Fruit fly (Drosophila melanogaster): ENCODE data around the gene Tdh.

The Tdh gene

DNA sequence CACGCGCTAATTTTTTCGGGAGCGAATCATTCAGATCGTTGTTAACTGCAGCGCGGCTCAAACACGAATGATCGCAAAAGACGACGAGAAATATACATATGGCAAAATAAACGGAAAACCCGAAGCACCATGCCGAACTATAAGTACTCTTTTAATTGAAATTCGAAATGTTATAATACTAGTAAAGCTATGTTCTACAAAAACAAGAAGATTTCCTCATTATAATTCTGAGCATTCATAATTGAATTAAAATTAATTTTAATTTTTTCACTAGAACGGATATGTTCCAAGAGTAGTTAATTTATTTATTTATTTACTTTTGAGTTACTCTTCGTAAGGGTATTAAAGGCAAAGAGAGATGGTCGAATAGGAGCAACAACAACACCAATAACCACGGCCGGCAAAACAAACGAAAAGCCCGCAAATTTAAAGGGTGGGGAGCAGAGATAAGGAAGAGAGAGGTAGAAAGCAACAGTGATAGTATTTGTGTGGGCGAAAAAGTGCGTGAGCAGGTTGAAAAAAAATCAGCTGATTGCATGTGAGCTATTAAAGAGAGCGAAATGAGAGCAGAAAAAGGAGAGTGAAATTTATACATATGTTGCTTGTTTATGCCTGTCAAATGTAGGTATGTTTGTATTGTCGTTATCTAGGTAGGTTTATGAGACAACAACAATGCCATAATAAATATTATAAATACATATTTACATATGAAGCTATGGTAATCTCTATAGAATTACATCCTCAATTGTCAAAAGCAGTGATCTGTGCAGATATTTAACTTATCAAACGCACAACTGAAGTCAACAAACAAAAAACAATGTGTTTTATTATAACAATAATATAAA, 26.9 kb downstream of the Tdh start (continued):
- TF ChIP-seq da (GFP tag; optimal IDR thresholded peaks at IDR 0.05) (no peak), zfh1 (GFP tag; IDR thresholded peaks at IDR 0.05) (peak; percentile 68; the same call in 2 of the 3 replicates), en (GFP tag; optimal IDR thresholded peaks at IDR 0.05) (peak; percentile 24), Eip74EF (GFP tag; optimal IDR thresholded peaks at IDR 0.05) (peak in 1 of 2 experiments; percentile 76), dmrt99B (tag; optimal IDR thresholded peaks at IDR 0.05) (peak; percentile 85), CG16863 (GFP tag; optimal IDR thresholded peaks at IDR 0.05) (no peak), CoRest (tag; optimal IDR thresholded peaks at IDR 0.05) (peak; percentile 73), dysf (GFP tag; IDR thresholded peaks at IDR 0.05) (peak; percentile 87), Kr (GFP tag; optimal IDR thresholded peaks at IDR 0.05) (no peak), Optix (GFP tag; IDR thresholded peaks at IDR 0.05) (no peak), inv (GFP tag; IDR thresholded peaks at IDR 0.05; ENCODE audit: partially characterized antibody) (no peak), CG18599 (GFP tag; optimal IDR thresholded peaks at IDR 0.05) (peak; percentile 84), salm (tag; optimal IDR thresholded peaks at IDR 0.05) (peak; percentile 69), sna (GFP tag; IDR thresholded peaks at IDR 0.05; ENCODE audit: partially characterized antibody) (no peak), CG42726 (GFP tag; IDR thresholded peaks at IDR 0.05; ENCODE audit: partially characterized antibody) (no peak), CG34376 (GFP tag; optimal IDR thresholded peaks at IDR 0.05) (peak; percentile 10), Trl (optimal IDR thresholded peaks at IDR 0.05) (peak; percentile 56 to 84), Trl (GFP tag; optimal IDR thresholded peaks at IDR 0.05) (no peak), tap (tag; optimal IDR thresholded peaks at IDR 0.05) (peak; percentile 72), dati (GFP tag; IDR thresholded peaks at IDR 0.05) (no peak), gem (tag; optimal IDR thresholded peaks at IDR 0.05) (peak; percentile 88), CG10654 (GFP tag; optimal IDR thresholded peaks at IDR 0.05) (peak; percentile 45), pfk (GFP tag; optimal IDR thresholded peaks at IDR 0.05) (peak; percentile 11), knrl (GFP tag; IDR thresholded peaks at IDR 0.05; ENCODE audit: partially characterized antibody) (no peak), zen (tag; optimal IDR thresholded peaks at IDR 0.05) (peak; percentile 18), Scr (GFP tag; IDR thresholded peaks at IDR 0.05; ENCODE audit: partially characterized antibody) (no peak), CG4424 (GFP tag; optimal IDR thresholded peaks at IDR 0.05) (peak; percentile 39), CG11560 (tag; IDR thresholded peaks at IDR 0.05) (no peak), NfI (GFP tag; optimal IDR thresholded peaks at IDR 0.05) (peak; percentile 58), gce (GFP tag; IDR thresholded peaks at IDR 0.05) (0 out of 3 replicates have a peak, but pooled peaks have one; percentile 47), CG2875 (GFP tag; optimal IDR thresholded peaks at IDR 0.05) (no peak), bsh (GFP tag; optimal IDR thresholded peaks at IDR 0.05) (peak; percentile 32 to 57), NC2β (GFP tag; optimal IDR thresholded peaks at IDR 0.05) (no peak), sisA (GFP tag; IDR thresholded peaks at IDR 0.05) (peak; percentile 37; the same call in 1 of the 2 replicates), dm (GFP tag; optimal IDR thresholded peaks at IDR 0.05) (no peak), Dek (tag; optimal IDR thresholded peaks at IDR 0.05) (peak; percentile 78), CG14014 (GFP tag; IDR thresholded peaks at IDR 0.05) (peak; percentile 76), cato (GFP tag; optimal IDR thresholded peaks at IDR 0.05; ENCODE audit: borderline replicate concordance) (peak; percentile 11), gcm2 (GFP tag; optimal IDR thresholded peaks at IDR 0.05) (no peak), ato (GFP tag; IDR thresholded peaks at IDR 0.05; ENCODE audit: partially characterized antibody) (no peak), CG7839 (tag; optimal IDR thresholded peaks at IDR 0.05) (peak; percentile 86), twi (tag; optimal IDR thresholded peaks at IDR 0.05) (peak; percentile 5), chif (GFP tag; optimal IDR thresholded peaks at IDR 0.05) (peak in 1 of 2 experiments; percentile 37), crp (GFP tag; optimal IDR thresholded peaks at IDR 0.05) (peak in 1 of 2 experiments; percentile 61), ara (GFP tag; IDR thresholded peaks at IDR 0.05) (peak; percentile 50; the same call in 1 of the 2 replicates), ssp (GFP tag; IDR thresholded peaks at IDR 0.05) (no peak; the same call in none of the 2 replicates), so (GFP tag; IDR thresholded peaks at IDR 0.05) (peak; percentile 73; the same call in 2 of the 3 replicates)
